Worm (Caenorhabditis elegans) whole organism, L1 larva: ENCODE results near the gene T12D8.5.

Experiments used
- C16A3.4 ChIP-seq: fragments of 150-350 bp; optimal IDR thresholded peaks from 2 replicates; lab custom pipeline; 2014; ENCODE audit warnings: missing biosample characterization, missing genetic modification characterization
- C34B4.2 ChIP-seq: sonication (generic microtip); optimal IDR thresholded peaks from 2 replicates; lab custom pipeline; 2017; ENCODE audit warnings: mild to moderate bottlenecking, missing genetic modification characterization, missing compliant biosample characterization
- F16B12.6 ChIP-seq: fragments of 150-350 bp; optimal IDR thresholded peaks from 2 replicates; lab custom pipeline; 2014; ENCODE audit warnings: missing biosample characterization, missing genetic modification characterization
- aha-1 ChIP-seq: fragments of 150-350 bp; optimal IDR thresholded peaks from 2 replicates; lab custom pipeline; 2014; ENCODE audit warnings: missing biosample characterization, missing genetic modification characterization
- aly-2 ChIP-seq: fragments of 150-350 bp; optimal IDR thresholded peaks from 2 replicates; lab custom pipeline; 2014; ENCODE audit warnings: missing biosample characterization, missing genetic modification characterization
- ceh-63 ChIP-seq: fragments of 200-800 bp; sonication (Bioruptor generic); optimal IDR thresholded peaks from 2 replicates; lab custom pipeline; 2018; ENCODE audit warnings: mild to moderate bottlenecking, missing genetic modification characterization, missing compliant biosample characterization
- ceh-8 ChIP-seq: fragments of 200-800 bp; sonication (Bioruptor generic); optimal IDR thresholded peaks from 2 replicates; lab custom pipeline; 2018; ENCODE audit warnings: mild to moderate bottlenecking, missing genetic modification characterization, moderate library complexity, missing compliant biosample characterization
- dpl-1 ChIP-seq, 3 experiments: fragments of 150-350 bp in 2 of 3; sonication (generic microtip) in 1 of 3; optimal IDR thresholded peaks; 2 replicates each; lab custom pipeline; 2014 to 2017; ENCODE audit warnings: missing biosample characterization in 3 of 3, missing genetic modification characterization in 3 of 3, missing genetic modification reagents in 3 of 3
- dsc-1 ChIP-seq: sonication (generic microtip); optimal IDR thresholded peaks from 2 replicates; lab custom pipeline; 2016; ENCODE audit warnings: mild to moderate bottlenecking, missing genetic modification characterization, missing compliant biosample characterization
- efl-1 ChIP-seq, 4 experiments: fragments of 150-350 bp; optimal IDR thresholded peaks in 3 of 4; peaks in 1 of 4; 1 replicate in 1 of 4; 2 replicates in 3 of 4; lab custom pipeline; 2014; ENCODE audit warnings: missing biosample characterization in 2 of 4, missing genetic modification characterization in 2 of 4, missing genetic modification reagents in 2 of 4
- efl-3 ChIP-seq: fragments of 200-800 bp; sonication (Bioruptor generic); optimal IDR thresholded peaks from 2 replicates; lab custom pipeline; 2018; ENCODE audit warnings: mild to moderate bottlenecking, missing genetic modification characterization, missing compliant biosample characterization
- elt-2 ChIP-seq: sonication (generic microtip); optimal IDR thresholded peaks from 2 replicates; lab custom pipeline; 2016; ENCODE audit warnings: missing genetic modification characterization, mild to moderate bottlenecking, inconsistent platforms, missing compliant biosample characterization, missing genetic modification reagents
- elt-3 ChIP-seq, 6 experiments: fragments of 150-350 bp in 1 of 6; sonication (generic microtip); optimal IDR thresholded peaks; 2 replicates each; lab custom pipeline; 2017 to 2018; ENCODE audit warnings: missing biosample characterization in 6 of 6, missing genetic modification characterization in 6 of 6, inconsistent platforms in 1 of 6
- ets-5 ChIP-seq: fragments of 200-800 bp; sonication (Bioruptor generic); IDR thresholded peaks from 2 replicates; pipeline ENCODE4 v1.3.6; 2022; ENCODE audit warnings: missing genetic modification characterization, missing compliant biosample characterization
- fkh-4 ChIP-seq: sonication (generic microtip); optimal IDR thresholded peaks from 2 replicates; lab custom pipeline; 2016; ENCODE audit warnings: missing compliant biosample characterization, missing genetic modification characterization, borderline replicate concordance
- hlh-4 ChIP-seq: sonication (generic microtip); optimal IDR thresholded peaks from 2 replicates; lab custom pipeline; 2016; ENCODE audit warnings: mild to moderate bottlenecking, missing genetic modification characterization, missing compliant biosample characterization
- hpl-2 ChIP-seq: fragments of 150-350 bp; optimal IDR thresholded peaks from 2 replicates; lab custom pipeline; 2014; ENCODE audit warnings: missing biosample characterization, missing genetic modification reagents, missing genetic modification characterization
- irx-1 ChIP-seq: sonication (generic microtip); optimal IDR thresholded peaks from 2 replicates; lab custom pipeline; 2016; ENCODE audit warnings: missing genetic modification characterization, missing compliant biosample characterization
- jun-1 ChIP-seq: fragments of 150-350 bp; optimal IDR thresholded peaks from 2 replicates; lab custom pipeline; 2014; ENCODE audit warnings: missing biosample characterization, missing genetic modification reagents, missing genetic modification characterization
- lin-14 ChIP-seq: fragments of 200-800 bp; sonication (Bioruptor generic); optimal IDR thresholded peaks from 2 replicates; lab custom pipeline; 2018; ENCODE audit warnings: mild to moderate bottlenecking, missing genetic modification characterization, moderate library complexity, missing compliant biosample characterization
- lin-39 ChIP-seq: fragments of 150-350 bp; optimal IDR thresholded peaks from 2 replicates; lab custom pipeline; 2014; ENCODE audit warnings: missing biosample characterization, missing genetic modification reagents, missing genetic modification characterization
- lsy-2 ChIP-seq, 2 experiments: fragments of 150-350 bp; optimal IDR thresholded peaks; 2 replicates each; lab custom pipeline; 2014; ENCODE audit warnings: missing biosample characterization in 2 of 2, missing genetic modification characterization in 2 of 2
- mab-9 ChIP-seq: fragments of 200-800 bp; sonication (Bioruptor generic); IDR thresholded peaks from 2 replicates; pipeline ENCODE4 v1.3.6; 2022; ENCODE audit warnings: missing genetic modification reagents, missing genetic modification characterization, missing compliant biosample characterization
- nhr-11 ChIP-seq: fragments of 150-350 bp; optimal IDR thresholded peaks from 2 replicates; lab custom pipeline; 2014; ENCODE audit warnings: missing biosample characterization, missing genetic modification characterization
- nhr-19 ChIP-seq: fragments of 200-800 bp; sonication (Bioruptor generic); conservative IDR thresholded peaks from 2 replicates; pipeline ENCODE4 v1.3.6; 2022; ENCODE audit warnings: missing genetic modification characterization, missing compliant biosample characterization
- nhr-47 ChIP-seq: sonication (generic microtip); optimal IDR thresholded peaks from 2 replicates; lab custom pipeline; 2016; ENCODE audit warnings: mild to moderate bottlenecking, missing genetic modification characterization, moderate library complexity, missing compliant biosample characterization
- nhr-71 ChIP-seq: sonication (generic microtip); optimal IDR thresholded peaks from 2 replicates; lab custom pipeline; 2016; ENCODE audit warnings: mild to moderate bottlenecking, missing genetic modification characterization, moderate library complexity, missing compliant biosample characterization
- nhr-76 ChIP-seq: sonication (generic microtip); optimal IDR thresholded peaks from 2 replicates; lab custom pipeline; 2017; ENCODE audit warnings: missing biosample characterization, missing genetic modification characterization
- nhr-84 ChIP-seq: sonication (generic microtip); optimal IDR thresholded peaks from 2 replicates; lab custom pipeline; 2017; ENCODE audit warnings: missing biosample characterization, missing genetic modification characterization
- nhr-85 ChIP-seq: sonication (generic microtip); peaks from one replicate; lab custom pipeline; 2016; ENCODE audit warnings: missing genetic modification characterization, inconsistent platforms, missing compliant biosample characterization
- pag-3 ChIP-seq: sonication (generic microtip); optimal IDR thresholded peaks from 2 replicates; lab custom pipeline; 2017; ENCODE audit warnings: missing genetic modification characterization, mild to moderate bottlenecking, missing compliant biosample characterization, antibody characterized with exemption, borderline replicate concordance; ENCODE audit not compliant: insufficient read depth
- rnt-1 ChIP-seq: sonication (generic microtip); optimal IDR thresholded peaks from 2 replicates; lab custom pipeline; 2016; ENCODE audit warnings: mild to moderate bottlenecking, missing genetic modification characterization, moderate library complexity, missing compliant biosample characterization
- snu-23 ChIP-seq: sonication (generic microtip); optimal IDR thresholded peaks from 2 replicates; lab custom pipeline; 2016; ENCODE audit warnings: missing genetic modification characterization, missing compliant biosample characterization
- sptf-1 ChIP-seq: fragments of 150-350 bp; optimal IDR thresholded peaks from 2 replicates; lab custom pipeline; 2014; ENCODE audit warnings: missing biosample characterization, missing genetic modification characterization
- sup-37 ChIP-seq: fragments of 200-800 bp; sonication (Bioruptor generic); optimal IDR thresholded peaks from 2 replicates; lab custom pipeline; 2018; ENCODE audit warnings: mild to moderate bottlenecking, missing genetic modification characterization, missing compliant biosample characterization
- tbx-2 ChIP-seq: sonication (generic microtip); optimal IDR thresholded peaks from 2 replicates; lab custom pipeline; 2016; ENCODE audit warnings: missing genetic modification characterization, missing compliant biosample characterization
- tlp-1 ChIP-seq: fragments of 150-350 bp; optimal IDR thresholded peaks from 2 replicates; lab custom pipeline; 2014; ENCODE audit warnings: missing biosample characterization, missing genetic modification characterization
- unc-130 ChIP-seq: fragments of 150-350 bp; optimal IDR thresholded peaks from 2 replicates; lab custom pipeline; 2017; ENCODE audit warnings: missing biosample characterization, missing genetic modification characterization, inconsistent platforms
- unc-86 ChIP-seq: sonication (generic microtip); optimal IDR thresholded peaks from 2 replicates; lab custom pipeline; 2016; ENCODE audit warnings: missing genetic modification characterization, missing compliant biosample characterization
- zag-1 ChIP-seq: fragments of 150-350 bp; optimal IDR thresholded peaks from 2 replicates; lab custom pipeline; 2014; ENCODE audit warnings: missing biosample characterization, missing genetic modification characterization
- zip-4 ChIP-seq: fragments of 200-800 bp; sonication (Bioruptor generic); optimal IDR thresholded peaks from 2 replicates; lab custom pipeline; 2018; ENCODE audit warnings: mild to moderate bottlenecking, missing genetic modification characterization, moderate library complexity, missing compliant biosample characterization
- ztf-4 ChIP-seq: fragments of 150-350 bp; optimal IDR thresholded peaks from 2 replicates; lab custom pipeline; 2014; ENCODE audit warnings: missing biosample characterization, missing genetic modification characterization

The T12D8.5 gene

ce11 chrIII:13621717-13622116, 4.9 kb downstream of the T12D8.5 start:
- TF ChIP-seq ceh-63 (GFP tag; lab: Kevin White, UChicago): peak; percentile 20
- TF ChIP-seq ets-5 (GFP tag; lab: Robert Waterston, UW): no peak
- TF ChIP-seq, all 84 proteins: peak for 1

- no peak for TF ChIP-seq efl-1 (optimal IDR thresholded peaks at IDR 0.05; lab: Kevin White, UChicago)
- peak in 1 of 2 experiments; percentile 19 for TF ChIP-seq efl-1 (GFP tag; optimal IDR thresholded peaks at IDR 0.05 in 1 of 2; lab: Kevin White, UChicago)
- no peak for TF ChIP-seq snu-23 (GFP tag; lab: Kevin White, UChicago)
These were observed 5.6 kb downstream of the T12D8.5 start for ce11 chrIII:13621012-13621411.

DNA sequence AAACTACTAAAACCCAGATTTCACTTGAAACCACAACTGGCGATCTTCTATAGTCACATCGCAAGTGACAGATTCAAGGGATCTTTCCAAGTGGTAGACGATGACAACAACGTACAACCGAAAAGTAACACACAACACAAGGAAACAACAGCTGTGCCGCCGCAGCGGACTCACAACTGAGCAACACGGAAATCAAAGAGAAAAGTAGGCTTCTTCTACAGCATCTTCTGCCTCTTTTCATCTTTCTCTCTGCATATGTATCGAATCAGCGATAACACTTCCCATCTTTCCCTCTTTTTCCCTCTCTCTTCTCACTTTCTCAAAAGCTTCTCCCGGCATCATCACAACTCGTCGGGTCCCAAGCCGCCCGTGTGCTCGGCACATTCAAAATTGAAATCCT, 9.8 kb downstream of the T12D8.5 start, which contains the start of gene T12D8.9:
Gene T12D8.9, plus strand, starts transcription at position 312 of the 400 bp plus-strand sequence.
- TF ChIP-seq rnt-1 (tag; lab: Kevin White, UChicago): peak; percentile 56
- TF ChIP-seq nhr-19: peak; percentile 24
- peak; percentile 48 for TF ChIP-seq dsc-1 (tag; lab: Kevin White, UChicago)
- TF ChIP-seq ztf-4 (tag; lab: Kevin White, UChicago): peak; percentile 3
- no peak for TF ChIP-seq nhr-47
- peak; percentile 31 for TF ChIP-seq pag-3 (tag; lab: Kevin White, UChicago)
- peak; percentile 6 to 52 for TF ChIP-seq lsy-2 (tag; optimal IDR thresholded peaks at IDR 0.05; lab: Kevin White, UChicago)
- peak; percentile 76 for TF ChIP-seq lin-14 (GFP tag; lab: Kevin White, UChicago)
- no peak for TF ChIP-seq elt-3 (tag; optimal IDR thresholded peaks at IDR 0.05; lab: Kevin White, UChicago)
- TF ChIP-seq aly-2 (tag; lab: Kevin White, UChicago): no peak
- TF ChIP-seq unc-130 (tag; lab: Kevin White, UChicago): peak; percentile 52
- TF ChIP-seq fkh-4: peak; percentile 26
- TF ChIP-seq snu-23 (GFP tag; lab: Kevin White, UChicago): peak; percentile 49
- TF ChIP-seq elt-2 (tag; lab: Kevin White, UChicago): no peak
- TF ChIP-seq C16A3.4 (tag; lab: Kevin White, UChicago): peak; percentile 15
- peak; percentile 57 for TF ChIP-seq nhr-71 (tag; lab: Kevin White, UChicago)

ce11 chrIII:13615530-13615929, 11.1 kb downstream of the T12D8.5 start:
- TF ChIP-seq jun-1 (no peak), sptf-1 (no peak), zag-1 (tag; lab: Kevin White, UChicago) (no peak), nhr-76 (no peak), nhr-85 (tag; lab: Kevin White, UChicago) (no peak), nhr-84 (tag; lab: Kevin White, UChicago) (no peak), snu-23 (GFP tag; lab: Kevin White, UChicago) (no peak), hpl-2 (no peak), ceh-8 (GFP tag; lab: Kevin White, UChicago) (no peak), rnt-1 (tag; lab: Kevin White, UChicago) (no peak), sup-37 (GFP tag; lab: Kevin White, UChicago) (no peak), efl-3 (no peak), tbx-2 (no peak), ets-5 (GFP tag; lab: Robert Waterston, UW) (no peak)

- TF ChIP-seq elt-3 (tag; optimal IDR thresholded peaks at IDR 0.05; lab: Kevin White, UChicago) (no peak), mab-9 (GFP tag; lab: Robert Waterston, UW) (no peak)
These were observed 11.8 kb downstream of the T12D8.5 start for ce11 chrIII:13614751-13615150.

DNA sequence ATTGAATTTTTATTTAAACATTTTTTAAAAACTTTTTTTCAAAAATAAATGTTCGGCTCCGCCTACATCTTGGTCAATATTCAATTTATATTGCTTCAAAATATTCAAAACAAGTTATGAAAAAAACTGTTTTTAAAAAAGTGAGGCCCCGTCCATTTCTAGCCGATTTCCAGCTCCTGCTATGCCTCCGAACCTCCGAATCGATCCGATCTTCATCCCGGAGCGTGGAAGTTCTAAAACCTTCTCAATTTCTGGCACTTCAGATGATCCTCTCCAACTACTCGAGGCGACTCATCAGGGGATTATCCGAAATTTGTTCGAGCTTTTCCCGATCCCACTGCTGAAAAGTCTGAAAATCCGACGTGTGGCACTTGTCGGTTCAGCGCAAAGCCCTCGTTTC, 12.4 kb downstream of the T12D8.5 start:
- no peak for TF ChIP-seq dpl-1 (GFP tag; optimal IDR thresholded peaks at IDR 0.05; lab: Kevin White, UChicago)
- no peak for TF ChIP-seq tlp-1
- no peak for TF ChIP-seq nhr-11 (tag; lab: Kevin White, UChicago)
- no peak for TF ChIP-seq hlh-4 (tag; lab: Kevin White, UChicago)
- no peak for TF ChIP-seq zip-4
- no peak for TF ChIP-seq aha-1 (tag; lab: Kevin White, UChicago)
- TF ChIP-seq nhr-71 (tag; lab: Kevin White, UChicago): no peak
- no peak for TF ChIP-seq F16B12.6 (tag; lab: Kevin White, UChicago)
- no peak for TF ChIP-seq C34B4.2 (tag; lab: Kevin White, UChicago)
- no peak for TF ChIP-seq lin-39 (tag; lab: Kevin White, UChicago)
- no peak for TF ChIP-seq irx-1 (tag; lab: Kevin White, UChicago)
- TF ChIP-seq unc-86 (tag; lab: Kevin White, UChicago): no peak
- no peak for TF ChIP-seq hpl-2
